Fruit fly (Drosophila melanogaster) S2 (cell line): ENCODE measurements around the gene Or85a.

Experiments used
- CG8478 ChIP-seq: fragments of >200 bp; optimal IDR thresholded peaks from 2 replicates; lab custom pipeline; 2018
- CTCF ChIP-seq, 2 experiments: fragments of >200 bp; optimal IDR thresholded peaks; 2 replicates each; lab custom pipeline; 2018

Gene Or85a

DNA sequence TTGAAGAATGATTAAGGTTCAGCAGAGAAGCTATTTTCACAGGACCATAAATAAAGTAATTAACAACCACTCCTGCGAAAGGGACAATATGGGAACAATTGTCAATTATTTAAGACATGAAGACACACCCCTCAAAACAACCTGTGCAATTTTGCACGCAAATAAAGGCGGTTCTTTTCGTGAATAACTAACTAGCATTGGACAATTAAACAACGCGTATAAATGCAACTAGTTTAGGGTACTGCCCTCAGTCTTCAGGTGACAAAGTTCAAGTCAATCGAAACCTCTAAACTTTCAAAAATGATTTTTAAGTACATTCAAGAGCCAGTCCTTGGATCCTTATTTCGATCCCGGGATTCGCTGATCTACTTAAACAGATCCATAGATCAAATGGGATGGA lies at the start of gene Or85a:
Gene Or85a (plus strand): TSS at position 301 of the 400 bp plus-strand sequence.
- no peak for TF ChIP-seq CTCF (optimal IDR thresholded peaks at IDR 0.05; lab: Kevin White, UChicago)
- TF ChIP-seq CG8478 (lab: Kevin White, UChicago): no peak

DNA sequence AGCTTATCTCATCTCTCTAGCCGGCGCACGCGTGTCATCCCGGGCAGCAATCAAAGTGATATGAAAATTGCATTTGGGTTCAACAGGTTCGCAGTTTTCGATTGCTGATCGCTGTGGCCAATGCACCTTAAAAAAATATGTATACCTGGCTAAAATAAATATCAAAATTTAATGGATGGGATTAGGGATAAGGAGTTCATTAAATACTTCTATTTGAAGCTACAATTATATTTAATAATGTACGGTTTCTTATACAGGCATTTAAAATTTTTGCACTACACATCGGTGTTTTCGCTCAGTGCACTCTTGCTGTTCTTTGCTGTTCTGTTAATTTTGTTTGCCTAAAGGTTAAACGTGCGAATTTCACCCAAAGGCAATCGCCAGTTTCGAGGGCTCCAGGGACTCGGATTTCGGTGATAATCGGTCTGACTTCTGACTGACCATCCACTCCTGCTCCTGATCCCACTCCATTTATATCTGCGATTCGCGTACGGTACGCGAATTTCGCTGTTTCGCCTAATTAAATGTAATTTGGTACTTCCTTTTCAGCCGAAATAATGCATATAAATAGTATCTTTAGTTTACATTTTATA lies 48.9 kb upstream of the Or85a start:
- TF ChIP-seq CTCF (optimal IDR thresholded peaks at IDR 0.05; lab: Kevin White, UChicago): no peak
- TF ChIP-seq CG8478 (lab: Kevin White, UChicago): no peak

dm6 chr3R:8275031-8275430 lies 46.5 kb upstream of the Or85a start:
- TF ChIP-seq CG8478 (lab: Kevin White, UChicago): no peak
- no peak for TF ChIP-seq CTCF (optimal IDR thresholded peaks at IDR 0.05; lab: Kevin White, UChicago)

DNA sequence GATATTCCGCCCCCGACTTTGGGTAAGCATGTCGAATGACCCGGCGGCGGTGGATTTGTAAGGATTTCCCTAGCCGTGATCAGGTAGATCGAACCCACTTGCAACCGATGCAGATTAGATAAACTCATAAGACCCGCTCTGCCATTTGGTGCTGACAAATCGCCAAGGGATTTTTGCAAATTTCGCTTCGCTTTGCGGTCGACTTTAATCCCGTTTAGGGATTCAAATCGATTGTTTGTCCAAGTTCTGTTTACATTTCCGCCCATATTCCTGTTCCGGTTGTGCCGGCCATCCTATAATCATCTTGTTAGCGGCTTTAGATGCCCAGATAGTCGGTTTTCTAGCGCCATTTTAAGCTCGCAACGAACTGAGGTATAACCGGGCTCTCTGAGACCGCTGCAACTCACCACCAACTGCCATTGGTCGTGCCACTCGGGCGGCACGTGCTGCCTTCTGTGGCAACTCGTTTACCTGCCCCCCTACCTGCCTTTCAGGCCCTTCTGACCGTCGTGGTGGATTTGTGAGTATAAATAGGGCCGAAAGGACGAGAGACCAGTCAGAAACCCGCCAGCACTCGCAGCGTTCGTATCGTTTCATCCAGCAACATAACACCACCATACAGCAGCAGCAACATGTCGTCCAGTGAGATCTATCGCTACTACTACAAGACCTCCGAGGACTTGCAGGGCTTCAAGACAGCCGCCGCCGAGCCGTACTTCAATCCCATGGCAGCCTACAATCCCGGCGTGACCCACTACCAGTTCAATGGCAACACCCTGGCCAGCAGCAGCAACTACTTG lies 43.9 kb upstream of the Or85a start, which contains the start of gene ato:
Gene ato (plus strand): TSS at position 559 of the 800 bp plus-strand sequence.
- no peak for TF ChIP-seq CTCF (optimal IDR thresholded peaks at IDR 0.05; lab: Kevin White, UChicago)
- TF ChIP-seq CG8478 (lab: Kevin White, UChicago): no peak

- no peak for TF ChIP-seq CTCF (optimal IDR thresholded peaks at IDR 0.05; lab: Kevin White, UChicago)
- no peak for TF ChIP-seq CG8478 (lab: Kevin White, UChicago)
These were observed 41.6 kb upstream of the Or85a start for dm6 chr3R:8279970-8280369.

- TF ChIP-seq CTCF (optimal IDR thresholded peaks at IDR 0.05; lab: Kevin White, UChicago): no peak
- no peak for TF ChIP-seq CG8478 (lab: Kevin White, UChicago)
These were observed 38.8 kb upstream of the Or85a start for dm6 chr3R:8282727-8283126.

dm6 chr3R:8284234-8284633 lies 37.3 kb upstream of the Or85a start:
- no peak for TF ChIP-seq CTCF (optimal IDR thresholded peaks at IDR 0.05; lab: Kevin White, UChicago)
- no peak for TF ChIP-seq CG8478 (lab: Kevin White, UChicago)

DNA sequence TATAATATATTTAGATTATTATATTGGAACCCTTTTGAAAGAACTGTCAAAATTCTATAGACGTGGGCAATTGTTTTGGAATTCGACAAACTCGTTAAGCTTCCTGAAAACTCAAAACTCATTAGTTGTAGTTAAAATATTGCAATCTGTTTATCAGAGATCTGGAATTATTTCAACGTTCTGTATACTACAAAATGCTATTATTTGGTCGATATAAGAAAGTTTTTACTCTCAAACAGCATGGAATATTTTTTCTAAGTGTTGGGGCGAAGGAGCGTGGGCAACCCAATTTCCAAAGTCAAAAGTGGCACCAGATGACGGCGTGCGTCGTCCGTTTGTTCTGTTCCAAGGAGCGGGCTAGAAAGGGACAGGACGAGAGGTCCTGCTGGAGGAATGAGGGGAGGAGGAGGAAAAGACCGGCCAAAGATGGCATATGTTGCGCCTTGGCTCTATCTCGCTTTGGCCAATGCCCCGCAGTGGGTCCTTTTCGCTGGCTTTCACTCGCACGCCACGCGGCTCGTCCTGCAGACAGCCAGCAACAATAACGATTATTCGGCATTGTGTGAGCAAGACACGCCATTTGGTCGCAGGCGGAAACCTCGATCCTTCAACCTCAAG lies 35.7 kb upstream of the Or85a start:
- no peak for TF ChIP-seq CTCF (optimal IDR thresholded peaks at IDR 0.05; lab: Kevin White, UChicago)
- TF ChIP-seq CG8478 (lab: Kevin White, UChicago): no peak

DNA sequence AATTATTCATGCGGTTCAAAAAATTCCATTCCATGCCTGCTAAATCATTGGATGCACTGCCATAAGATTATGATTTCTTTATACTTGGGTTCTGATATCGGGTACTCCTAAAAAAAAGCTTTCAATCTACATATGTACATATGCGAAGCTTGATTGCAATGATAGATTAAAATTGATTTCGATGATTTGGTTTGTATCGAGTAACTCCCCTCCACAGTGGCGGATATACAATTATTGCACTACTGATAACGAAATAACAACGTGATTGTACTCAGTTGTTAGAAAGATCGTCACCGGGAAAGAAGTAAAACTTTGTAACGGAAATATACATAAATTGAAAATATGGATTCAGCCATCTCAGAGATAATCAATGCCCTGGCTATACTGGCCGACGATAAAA lies 33.9 kb upstream of the Or85a start, which contains the start of gene Nazo:
Gene Nazo (plus strand): TSS at position 180 of the 400 bp plus-strand sequence.
- TF ChIP-seq CTCF (optimal IDR thresholded peaks at IDR 0.05; lab: Kevin White, UChicago): no peak
- TF ChIP-seq CG8478 (lab: Kevin White, UChicago): no peak

dm6 chr3R:8288790-8289189 lies 32.8 kb upstream of the Or85a start:
- TF ChIP-seq CTCF (optimal IDR thresholded peaks at IDR 0.05; lab: Kevin White, UChicago) (no peak), CG8478 (lab: Kevin White, UChicago) (no peak)

DNA sequence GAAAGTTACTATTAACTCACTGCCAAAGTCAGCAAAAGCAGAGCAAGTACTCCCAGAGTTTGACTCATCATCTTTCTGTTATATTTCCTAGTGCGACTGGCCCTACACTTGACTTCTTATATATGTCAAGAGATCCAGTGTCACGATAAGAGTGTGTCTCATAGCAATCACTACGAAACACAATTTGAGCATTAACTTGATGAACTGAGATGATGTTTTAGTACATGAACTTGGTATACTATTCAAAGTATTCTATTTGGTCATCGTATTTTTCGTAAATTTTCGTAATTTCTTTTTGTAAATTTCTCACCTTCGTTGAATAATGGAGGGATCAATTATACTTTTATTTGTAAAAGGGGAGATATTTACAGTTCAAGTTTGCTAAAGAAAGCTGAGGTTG lies 31.1 kb upstream of the Or85a start, which contains the start of gene CG11672:
Gene CG11672 (minus strand): TSS at position 101 of the 400 bp plus-strand sequence.
- TF ChIP-seq CTCF (optimal IDR thresholded peaks at IDR 0.05; lab: Kevin White, UChicago) (no peak), CG8478 (lab: Kevin White, UChicago) (no peak)

dm6 chr3R:8290940-8291339 lies 30.6 kb upstream of the Or85a start, which contains the start of gene CG31464:
Gene CG31464 (plus strand): TSS chr3R:8291240.
- TF ChIP-seq CTCF (optimal IDR thresholded peaks at IDR 0.05; lab: Kevin White, UChicago) (no peak), CG8478 (lab: Kevin White, UChicago) (no peak)

dm6 chr3R:8292034-8292433 lies 29.5 kb upstream of the Or85a start, which contains the start of gene CG31463:
Gene CG31463 (plus strand): TSS chr3R:8292335.
- TF ChIP-seq CTCF (optimal IDR thresholded peaks at IDR 0.05; lab: Kevin White, UChicago): no peak
- no peak for TF ChIP-seq CG8478 (lab: Kevin White, UChicago)

DNA sequence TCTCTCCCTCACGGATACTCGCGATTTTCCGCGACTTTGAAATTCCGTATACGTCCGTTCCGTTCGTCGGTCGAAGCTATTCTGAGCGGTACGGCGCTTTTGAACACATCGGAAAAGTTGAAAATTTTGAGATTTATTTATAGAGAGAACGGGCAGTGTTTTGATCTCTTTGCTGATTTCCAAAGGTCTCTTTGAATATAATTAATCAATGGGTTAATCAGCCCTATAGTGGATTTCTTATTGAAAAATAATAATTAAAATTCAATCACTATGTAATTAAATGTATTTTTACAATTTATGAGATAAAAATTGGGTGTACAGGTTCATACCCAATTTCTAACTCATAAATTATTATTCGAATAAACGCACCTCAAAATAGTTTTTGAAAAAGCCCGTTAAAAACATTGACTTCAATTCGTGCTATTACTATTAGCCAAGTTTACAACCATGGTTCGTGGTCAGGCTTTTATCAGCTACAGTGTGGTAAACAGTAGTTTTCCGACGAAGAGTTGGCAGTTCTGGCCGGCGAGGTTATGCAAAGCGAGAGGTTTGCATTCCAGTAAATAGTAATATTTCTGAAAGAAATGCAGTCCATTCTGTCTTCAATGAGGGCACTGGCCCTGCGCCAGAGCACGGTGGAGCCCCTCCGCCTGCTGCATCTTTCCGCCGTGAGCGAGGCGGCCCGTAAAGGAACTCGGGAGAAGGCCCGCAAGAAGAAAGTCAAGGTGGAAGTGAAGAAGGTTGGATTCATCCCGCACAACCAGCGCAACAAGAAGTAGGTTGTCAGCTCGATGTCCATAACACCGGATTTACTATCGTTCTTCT lies 20.4 kb upstream of the Or85a start, which contains the start of the genes CG9626 and mRpL1:
Gene CG9626 (minus strand): TSS at position 51 of the 825 bp plus-strand sequence.
Gene mRpL1 (plus strand): TSS at position 513 of the 825 bp plus-strand sequence.
- TF ChIP-seq CTCF (optimal IDR thresholded peaks at IDR 0.05; lab: Kevin White, UChicago): peak; percentile 70 to 78
- no peak for TF ChIP-seq CG8478 (lab: Kevin White, UChicago)
